Fruit fly (Drosophila melanogaster): Measurements from ENCODE around the gene Cox17.
A peak's percentile ranks its signal among the peaks of the same experiment; 100 is the strongest.

Gene Cox17

DNA sequence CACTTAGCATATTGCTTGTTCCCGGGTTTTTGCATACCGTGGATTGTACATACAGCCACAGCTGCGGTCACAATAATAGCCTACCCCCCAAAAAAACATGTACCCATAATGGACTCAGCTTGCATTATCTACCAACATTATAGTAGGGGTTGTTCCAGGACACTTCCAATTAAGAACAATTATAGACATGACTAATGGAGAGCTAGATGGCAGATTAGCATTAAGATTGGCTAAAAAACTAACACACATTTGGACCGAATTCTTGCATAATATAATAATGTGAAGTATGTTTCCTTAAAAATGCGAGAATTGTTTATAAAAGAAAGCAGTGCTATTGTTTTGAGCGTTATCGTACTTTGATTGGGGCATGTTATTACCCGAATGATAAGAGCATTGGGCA, 5.9 kb upstream of the Cox17 start:
- TF ChIP-seq Chrac-16 (GFP tag; optimal IDR thresholded peaks at IDR 0.05) (no peak), CG10959 (GFP tag; IDR thresholded peaks at IDR 0.05) (no peak), Drgx (GFP tag; IDR thresholded peaks at IDR 0.05) (no peak), CG14441 (GFP tag; IDR thresholded peaks at IDR 0.05) (no peak), CG14014 (GFP tag; IDR thresholded peaks at IDR 0.05) (no peak), CG34224 (GFP tag; IDR thresholded peaks at IDR 0.05; ENCODE audit: partially characterized antibody) (no peak), CG9437 (GFP tag; optimal IDR thresholded peaks at IDR 0.05) (no peak), Pdp1 (GFP tag; optimal IDR thresholded peaks at IDR 0.05) (no peak), Hsf (GFP tag; optimal IDR thresholded peaks at IDR 0.05) (peak; percentile 12), CG13894 (tag; optimal IDR thresholded peaks at IDR 0.05) (peak; percentile 7), so (GFP tag; IDR thresholded peaks at IDR 0.05) (no peak), Eip74EF (GFP tag; optimal IDR thresholded peaks at IDR 0.05) (no peak), CG5953 (GFP tag; IDR thresholded peaks at IDR 0.05) (0 out of 2 replicates have a peak, but pooled peaks have one; percentile 7), wek (GFP tag; optimal IDR thresholded peaks at IDR 0.05) (no peak), Sin3A (optimal IDR thresholded peaks at IDR 0.05) (no peak), fu2 (GFP tag; optimal IDR thresholded peaks at IDR 0.05) (no peak), Ssrp (tag; optimal IDR thresholded peaks at IDR 0.05) (no peak), CG18262 (tag; optimal IDR thresholded peaks at IDR 0.05) (no peak), pfk (GFP tag; optimal IDR thresholded peaks at IDR 0.05) (no peak), CG18476 (GFP tag; optimal IDR thresholded peaks at IDR 0.05) (no peak), CG7556 (GFP tag; optimal IDR thresholded peaks at IDR 0.05) (peak; percentile 19), grn (GFP tag; optimal IDR thresholded peaks at IDR 0.05) (no peak), Meics (GFP tag; optimal IDR thresholded peaks at IDR 0.05) (peak; percentile 4), Camta (GFP tag; optimal IDR thresholded peaks at IDR 0.05) (no peak), wor (GFP tag; IDR thresholded peaks at IDR 0.05) (no peak), inv (GFP tag; IDR thresholded peaks at IDR 0.05; ENCODE audit: partially characterized antibody) (no peak), CG4424 (GFP tag; optimal IDR thresholded peaks at IDR 0.05) (no peak), nau (GFP tag; optimal IDR thresholded peaks at IDR 0.05) (no peak), esg (GFP tag; conservative IDR thresholded peaks at IDR 0.05) (0 out of 2 replicates have a peak, but pooled peaks have one; percentile 11), ttk (GFP tag; IDR thresholded peaks at IDR 0.05) (no peak), CG3407 (GFP tag; optimal IDR thresholded peaks at IDR 0.05) (no peak), cwo (GFP tag; optimal IDR thresholded peaks at IDR 0.05) (no peak), slou (GFP tag; optimal IDR thresholded peaks at IDR 0.05) (no peak), al (GFP tag; IDR thresholded peaks at IDR 0.05) (no peak), unc-4 (GFP tag; IDR thresholded peaks at IDR 0.05; ENCODE audit: partially characterized antibody) (no peak), CG3163 (GFP tag; optimal IDR thresholded peaks at IDR 0.05) (no peak), klu (GFP tag; IDR thresholded peaks at IDR 0.05) (no peak), ems (GFP tag; optimal IDR thresholded peaks at IDR 0.05) (no peak), Hmr (GFP tag; optimal IDR thresholded peaks at IDR 0.05) (peak; percentile 30), gem (tag; optimal IDR thresholded peaks at IDR 0.05) (peak; percentile 23), lab (GFP tag; optimal IDR thresholded peaks at IDR 0.05) (peak; percentile 19), Deaf1 (tag; optimal IDR thresholded peaks at IDR 0.05) (no peak), Mad (GFP tag; optimal IDR thresholded peaks at IDR 0.05) (no peak), CG18599 (GFP tag; optimal IDR thresholded peaks at IDR 0.05) (peak; percentile 2), CG31365 (tag; optimal IDR thresholded peaks at IDR 0.05) (no peak), HmgZ (tag; optimal IDR thresholded peaks at IDR 0.05) (peak; percentile 3), p53 (GFP tag; optimal IDR thresholded peaks at IDR 0.05) (no peak), sens (GFP tag) (peak; percentile 68), CG2120 (GFP tag; optimal IDR thresholded peaks at IDR 0.05) (peak; percentile 18), CG8359 (GFP tag; optimal IDR thresholded peaks at IDR 0.05; ENCODE audit: borderline replicate concordance) (no peak)

All from whole organism, embryonic.